Fruit fly (Drosophila melanogaster): Measurements from ENCODE around the gene fzy.

The fzy gene

DNA sequence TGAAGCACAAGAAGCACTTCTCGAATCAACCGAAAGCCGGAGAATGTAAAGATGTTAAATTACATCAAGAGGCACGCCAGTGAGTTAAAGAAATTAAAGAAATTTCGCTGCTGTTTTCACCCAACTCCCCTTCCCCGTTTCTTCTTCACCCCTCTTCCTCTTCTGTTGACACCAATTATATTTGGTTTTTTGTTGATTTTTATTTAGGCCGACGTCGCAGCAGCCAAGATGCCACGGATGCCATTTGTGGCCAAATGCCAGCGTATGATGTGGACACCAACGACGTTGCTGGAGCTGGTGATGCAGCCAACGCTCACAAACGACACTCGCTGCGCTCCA is 22.4 kb upstream of the fzy start:
- TF ChIP-seq Abd-B (GFP tag; optimal IDR thresholded peaks at IDR 0.05): no peak
- no peak for TF ChIP-seq fru (GFP tag; optimal IDR thresholded peaks at IDR 0.05)
- TF ChIP-seq dmrt93B (GFP tag; optimal IDR thresholded peaks at IDR 0.05): no peak
- no peak for TF ChIP-seq rgr (GFP tag; optimal IDR thresholded peaks at IDR 0.05)
- TF ChIP-seq GATAd (GFP tag; optimal IDR thresholded peaks at IDR 0.05): no peak
- TF ChIP-seq jim (GFP tag; optimal IDR thresholded peaks at IDR 0.05): no peak
- TF ChIP-seq ey (GFP tag; optimal IDR thresholded peaks at IDR 0.05): no peak
- no peak for TF ChIP-seq Mio (GFP tag; optimal IDR thresholded peaks at IDR 0.05)
- TF ChIP-seq Vsx2 (GFP tag; optimal IDR thresholded peaks at IDR 0.05; ENCODE audit: partially characterized antibody): no peak
- TF ChIP-seq Jra (GFP tag; optimal IDR thresholded peaks at IDR 0.05): no peak
- TF ChIP-seq Hr83 (GFP tag; optimal IDR thresholded peaks at IDR 0.05; ENCODE audit: poor library complexity, severe bottlenecking): no peak
- TF ChIP-seq dsf (GFP tag; optimal IDR thresholded peaks at IDR 0.05; ENCODE audit: borderline replicate concordance): no peak
- TF ChIP-seq woc (GFP tag; optimal IDR thresholded peaks at IDR 0.05): no peak
- TF ChIP-seq sage (GFP tag; optimal IDR thresholded peaks at IDR 0.05): no peak
- no peak for TF ChIP-seq Dfd (GFP tag; optimal IDR thresholded peaks at IDR 0.05)

DNA sequence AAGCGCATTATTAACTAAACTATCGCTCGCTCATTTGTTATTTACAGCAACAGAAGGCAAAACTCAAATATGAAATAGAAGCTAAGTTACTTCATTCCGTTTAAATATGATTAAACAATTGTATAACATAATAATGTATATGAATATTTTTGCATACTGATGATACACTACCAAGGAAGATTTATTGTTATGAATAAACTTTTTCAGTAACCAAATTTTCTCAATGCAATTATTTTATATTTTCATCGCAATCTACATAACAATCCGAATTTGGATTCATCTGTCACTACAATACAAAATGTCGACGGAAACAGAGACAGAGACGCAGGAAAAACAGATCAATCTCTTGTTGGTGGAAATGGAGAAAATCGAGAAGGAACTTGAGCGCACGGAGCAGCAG is 19.8 kb upstream of the fzy start, which contains the start of gene CG17329:
CG17329 (plus strand) TSS at position 301 of the 400 bp plus-strand sequence.
- TF ChIP-seq Sp1 (GFP tag; optimal IDR thresholded peaks at IDR 0.05): no peak
- no peak for TF ChIP-seq Hr78 (GFP tag; optimal IDR thresholded peaks at IDR 0.05)
- TF ChIP-seq brk (GFP tag; optimal IDR thresholded peaks at IDR 0.05): no peak
- no peak for TF ChIP-seq CrebA (GFP tag; optimal IDR thresholded peaks at IDR 0.05; ENCODE audit: borderline replicate concordance)
- no peak for TF ChIP-seq CG9705 (GFP tag; optimal IDR thresholded peaks at IDR 0.05)

DNA sequence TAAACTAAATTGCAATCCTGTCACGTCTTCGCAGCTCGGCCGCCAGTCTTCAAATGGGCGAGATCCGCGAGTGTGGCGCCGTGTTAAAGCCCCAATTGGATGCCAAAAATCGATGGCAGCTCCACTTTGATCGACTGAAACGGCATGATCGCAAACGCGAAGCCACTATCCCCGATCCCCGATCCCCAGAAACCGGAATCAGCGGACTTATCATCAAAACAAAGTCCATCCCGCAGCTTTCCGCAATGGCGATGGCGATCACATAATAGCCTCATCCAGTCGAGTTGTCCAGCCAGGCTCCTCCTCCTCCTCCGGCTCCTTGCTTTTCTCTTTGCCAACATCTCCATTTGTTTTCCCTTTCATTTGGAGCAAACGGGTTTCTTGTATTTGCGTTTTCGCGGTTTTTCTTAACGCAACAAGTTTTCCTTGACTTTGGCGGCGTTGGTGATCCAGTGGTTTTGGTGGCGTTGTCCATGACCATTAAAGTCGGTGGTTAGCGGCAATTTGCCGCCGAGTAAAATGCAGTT is 17.7 kb upstream of the fzy start, which contains the start of gene CG13258:
CG13258 (minus strand) TSS at position 51 of the 527 bp plus-strand sequence.
- no peak for TF ChIP-seq rgr (GFP tag; optimal IDR thresholded peaks at IDR 0.05)
- no peak for TF ChIP-seq psq (GFP tag; optimal IDR thresholded peaks at IDR 0.05)

DNA sequence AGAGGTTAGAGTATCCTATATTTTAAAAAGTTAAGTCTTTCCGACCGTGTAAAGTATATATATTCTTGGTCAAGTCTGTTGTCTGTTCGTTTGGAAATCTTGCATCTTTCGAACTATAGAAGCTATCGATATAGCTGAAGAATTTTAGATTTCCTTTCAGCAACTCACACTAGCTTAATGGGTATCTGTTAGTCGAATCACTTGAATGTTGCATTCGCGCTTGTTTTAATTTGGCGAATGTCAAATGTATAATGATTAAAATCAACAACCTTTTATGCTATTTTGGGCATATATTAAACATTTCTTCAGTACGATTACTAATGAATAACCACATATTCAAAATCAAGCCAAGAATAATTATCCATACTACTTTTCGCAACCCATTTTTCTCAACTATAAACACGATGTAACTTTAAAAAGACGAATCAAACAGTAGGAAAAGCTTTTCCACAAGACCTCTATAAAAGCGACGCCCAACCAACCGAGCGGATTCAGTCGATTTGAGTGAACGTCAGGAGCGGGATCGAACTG is 17.0 kb upstream of the fzy start, which contains the start of gene Cyp303a1:
Cyp303a1 (plus strand) TSS at position 481 of the 531 bp plus-strand sequence.
- TF ChIP-seq Sp1 (GFP tag; optimal IDR thresholded peaks at IDR 0.05) (no peak), jim (GFP tag; optimal IDR thresholded peaks at IDR 0.05) (no peak), foxo (GFP tag; optimal IDR thresholded peaks at IDR 0.05) (no peak), dsf (GFP tag; optimal IDR thresholded peaks at IDR 0.05; ENCODE audit: borderline replicate concordance) (no peak), CrebA (GFP tag; optimal IDR thresholded peaks at IDR 0.05; ENCODE audit: borderline replicate concordance) (no peak), Mio (GFP tag; optimal IDR thresholded peaks at IDR 0.05) (no peak), Hnf4 (GFP tag; optimal IDR thresholded peaks at IDR 0.05) (no peak), Rel (GFP tag; optimal IDR thresholded peaks at IDR 0.05) (no peak), Rel (tag; optimal IDR thresholded peaks at IDR 0.05) (no peak)

DNA sequence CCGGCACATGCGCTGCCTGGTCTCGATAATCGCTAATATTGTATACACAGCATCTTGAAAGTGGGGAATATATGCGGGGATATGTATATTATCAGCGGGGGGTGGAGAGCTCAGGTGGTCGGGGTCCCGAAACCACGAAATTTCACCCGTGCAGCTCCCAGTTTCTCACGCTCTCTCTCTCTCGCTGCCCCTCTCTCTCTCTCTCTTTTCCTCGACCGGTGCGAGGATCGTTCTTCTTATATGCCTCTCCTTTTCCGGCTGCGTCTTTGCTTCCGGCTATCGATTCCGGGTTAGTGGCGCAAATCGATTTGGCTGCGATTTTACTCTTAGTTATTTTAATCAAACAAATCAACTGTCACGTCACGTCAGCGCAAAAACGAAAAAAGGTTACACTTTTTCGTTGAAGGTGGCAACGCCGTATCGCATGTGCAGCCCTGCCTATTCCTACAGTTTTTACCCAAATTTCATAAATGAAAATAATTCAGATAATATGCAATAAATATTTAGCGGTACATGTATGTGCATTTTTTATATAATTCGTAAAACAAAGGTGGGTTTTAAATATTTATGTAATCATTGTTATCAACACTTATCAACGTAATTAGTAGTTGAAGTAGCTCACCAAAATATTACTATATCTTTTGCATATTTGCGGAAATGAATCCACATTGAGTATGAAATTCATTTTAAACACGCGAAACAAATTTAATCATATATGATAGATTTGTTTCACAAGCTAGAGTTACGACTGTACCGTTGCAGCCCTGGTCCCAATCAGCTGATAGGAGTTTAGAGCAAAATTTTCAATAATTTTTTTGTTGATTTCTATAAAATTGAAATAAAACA is 11.1 kb upstream of the fzy start, which contains the start of the genes heix and CG17328:
heix (minus strand) TSS at position 393 of the 846 bp plus-strand sequence.
CG17328 (plus strand) TSS at position 478 of the 846 bp plus-strand sequence.
- TF ChIP-seq dsf (GFP tag; optimal IDR thresholded peaks at IDR 0.05; ENCODE audit: borderline replicate concordance) (peak; percentile 31), foxo (GFP tag; optimal IDR thresholded peaks at IDR 0.05) (peak in 1 of 2 experiments; percentile 81), OdsH (GFP tag; optimal IDR thresholded peaks at IDR 0.05) (peak; percentile 66), br (GFP tag; optimal IDR thresholded peaks at IDR 0.05) (no peak), usp (GFP tag; optimal IDR thresholded peaks at IDR 0.05) (no peak), dmrt93B (GFP tag; optimal IDR thresholded peaks at IDR 0.05) (no peak), brk (GFP tag; optimal IDR thresholded peaks at IDR 0.05) (no peak), Vsx2 (GFP tag; optimal IDR thresholded peaks at IDR 0.05; ENCODE audit: partially characterized antibody) (no peak), tai (GFP tag; optimal IDR thresholded peaks at IDR 0.05) (no peak), Hr78 (GFP tag; optimal IDR thresholded peaks at IDR 0.05) (no peak), rgr (GFP tag; optimal IDR thresholded peaks at IDR 0.05) (peak; percentile 74), Hnf4 (GFP tag; optimal IDR thresholded peaks at IDR 0.05) (peak; percentile 67), HLH106 (tag; optimal IDR thresholded peaks at IDR 0.05) (peak; percentile 81), N (GFP tag; optimal IDR thresholded peaks at IDR 0.05) (no peak), Mio (GFP tag; optimal IDR thresholded peaks at IDR 0.05) (no peak), CG9705 (GFP tag; optimal IDR thresholded peaks at IDR 0.05) (peak; percentile 69), Jra (GFP tag; optimal IDR thresholded peaks at IDR 0.05) (peak; percentile 20), GATAd (GFP tag; optimal IDR thresholded peaks at IDR 0.05) (no peak), woc (GFP tag; optimal IDR thresholded peaks at IDR 0.05) (peak; percentile 83), pan (optimal IDR thresholded peaks at IDR 0.05) (no peak), dl (GFP tag; optimal IDR thresholded peaks at IDR 0.05; ENCODE audit: insufficient read depth in 1 of 2, partially characterized antibody in 2 of 2) (no peak), Abd-B (GFP tag; optimal IDR thresholded peaks at IDR 0.05) (no peak), sv (GFP tag; optimal IDR thresholded peaks at IDR 0.05) (peak; percentile 66), fru (GFP tag; optimal IDR thresholded peaks at IDR 0.05) (no peak), Dfd (GFP tag; optimal IDR thresholded peaks at IDR 0.05) (no peak), Hr83 (GFP tag; optimal IDR thresholded peaks at IDR 0.05; ENCODE audit: poor library complexity, severe bottlenecking) (no peak), Dif (GFP tag; optimal IDR thresholded peaks at IDR 0.05; ENCODE audit: partially characterized antibody) (peak; percentile 6), ey (GFP tag; optimal IDR thresholded peaks at IDR 0.05) (peak; percentile 66), h (GFP tag; optimal IDR thresholded peaks at IDR 0.05) (no peak), psq (GFP tag; optimal IDR thresholded peaks at IDR 0.05) (peak; percentile 59)
